Worm (Caenorhabditis elegans) whole organism, mixed stage, embryonic: ENCODE results near the gene F26F2.5.

ENCODE experiments used
- blmp-1 ChIP-seq: fragments of 150-350 bp; optimal IDR thresholded peaks from 2 replicates; lab custom pipeline; 2014; ENCODE audit warnings: missing biosample characterization, missing genetic modification characterization
- ceh-43 ChIP-seq: fragments of 200-800 bp; sonication (Bioruptor generic); optimal IDR thresholded peaks from 2 replicates; lab custom pipeline; 2018; ENCODE audit warnings: mild to moderate bottlenecking, missing genetic modification characterization, moderate library complexity, missing compliant biosample characterization
- elt-1 ChIP-seq: sonication (generic microtip); optimal IDR thresholded peaks from 2 replicates; lab custom pipeline; 2017; ENCODE audit warnings: missing genetic modification characterization, mild to moderate bottlenecking, missing compliant biosample characterization, antibody characterized with exemption, moderate library complexity, borderline replicate concordance; ENCODE audit not compliant: insufficient read depth
- elt-3 ChIP-seq: fragments of 150-350 bp; optimal IDR thresholded peaks from 2 replicates; lab custom pipeline; 2014; ENCODE audit warnings: missing biosample characterization, missing genetic modification characterization
- lsy-2 ChIP-seq: fragments of 150-350 bp; optimal IDR thresholded peaks from 2 replicates; lab custom pipeline; 2014; ENCODE audit warnings: missing biosample characterization, missing genetic modification characterization
- mab-5 ChIP-seq: fragments of 150-350 bp; optimal IDR thresholded peaks from 2 replicates; lab custom pipeline; 2014; ENCODE audit warnings: missing biosample characterization, missing genetic modification characterization
- nhr-12 ChIP-seq: fragments of 150-350 bp; optimal IDR thresholded peaks from 2 replicates; lab custom pipeline; 2014; ENCODE audit warnings: missing biosample characterization, missing genetic modification characterization
- nhr-237 ChIP-seq: fragments of 150-350 bp; optimal IDR thresholded peaks from 2 replicates; lab custom pipeline; 2014; ENCODE audit warnings: missing biosample characterization, missing genetic modification characterization
- snpc-4 ChIP-seq: fragments of 150-350 bp; optimal IDR thresholded peaks from 2 replicates; lab custom pipeline; 2014; ENCODE audit warnings: missing biosample characterization, missing genetic modification characterization
- unc-62 ChIP-seq: fragments of 150-350 bp; optimal IDR thresholded peaks from 2 replicates; lab custom pipeline; 2014; ENCODE audit warnings: missing biosample characterization, missing genetic modification reagents, missing genetic modification characterization
- zip-8 ChIP-seq: fragments of 150-350 bp; optimal IDR thresholded peaks from 2 replicates; lab custom pipeline; 2014; ENCODE audit warnings: missing biosample characterization, missing genetic modification characterization
- ztf-11 ChIP-seq: fragments of 150-350 bp; optimal IDR thresholded peaks from 2 replicates; lab custom pipeline; 2014; ENCODE audit warnings: missing biosample characterization, missing genetic modification characterization

DNA sequence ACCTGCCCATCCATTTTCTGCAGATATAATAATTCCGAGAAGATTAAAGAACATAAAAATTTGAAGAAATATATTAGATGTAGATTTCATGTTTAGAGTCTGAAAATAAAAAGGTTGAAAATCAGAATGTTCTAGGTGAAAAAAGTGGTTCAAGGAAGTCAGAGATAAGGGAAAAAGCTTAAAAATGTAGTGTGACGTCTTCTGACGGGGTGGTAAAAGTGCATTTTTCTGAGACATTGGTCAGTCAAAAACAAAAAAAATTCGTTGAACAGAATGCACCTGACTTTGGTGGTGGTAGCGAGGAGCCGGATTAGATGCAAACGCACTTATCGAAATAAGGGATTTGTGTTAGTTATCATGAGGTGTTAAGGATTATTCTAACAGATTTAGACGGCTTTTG, 33.1 kb downstream of the F26F2.5 start, which contains the start of gene F46B3.23:
- TF ChIP-seq mab-5 (tag; lab: Kevin White, UChicago) (no peak), unc-62 (no peak), ztf-11 (tag; lab: Kevin White, UChicago) (no peak), nhr-12 (tag; lab: Kevin White, UChicago) (no peak), elt-3 (tag; lab: Kevin White, UChicago) (no peak), ceh-43 (GFP tag; lab: Kevin White, UChicago) (no peak), nhr-237 (tag; lab: Kevin White, UChicago) (no peak), lsy-2 (tag; lab: Kevin White, UChicago) (no peak), snpc-4 (tag; lab: Kevin White, UChicago) (no peak), elt-1 (tag; lab: Kevin White, UChicago) (no peak), blmp-1 (tag; lab: Kevin White, UChicago) (no peak), zip-8 (no peak)
